Worm (Caenorhabditis elegans) whole organism, L1 larva: ENCODE results near the gene F16B4.5.

Source experiments
- C04F5.9 ChIP-seq: sonication (generic microtip); optimal IDR thresholded peaks from 2 replicates; lab custom pipeline; 2016; ENCODE audit warnings: missing genetic modification characterization, missing compliant biosample characterization
- C16A3.4 ChIP-seq: fragments of 150-350 bp; optimal IDR thresholded peaks from 2 replicates; lab custom pipeline; 2014; ENCODE audit warnings: missing biosample characterization, missing genetic modification characterization
- F16B12.6 ChIP-seq: fragments of 150-350 bp; optimal IDR thresholded peaks from 2 replicates; lab custom pipeline; 2014; ENCODE audit warnings: missing biosample characterization, missing genetic modification characterization
- Y116A8C.19 ChIP-seq: sonication (generic microtip); optimal IDR thresholded peaks from 2 replicates; lab custom pipeline; 2016; ENCODE audit warnings: missing compliant biosample characterization, missing genetic modification characterization, borderline replicate concordance
- aha-1 ChIP-seq: fragments of 150-350 bp; optimal IDR thresholded peaks from 2 replicates; lab custom pipeline; 2014; ENCODE audit warnings: missing biosample characterization, missing genetic modification characterization
- aly-2 ChIP-seq: fragments of 150-350 bp; optimal IDR thresholded peaks from 2 replicates; lab custom pipeline; 2014; ENCODE audit warnings: missing biosample characterization, missing genetic modification characterization
- ama-1 ChIP-seq: fragments of 150-350 bp; optimal IDR thresholded peaks from 2 replicates; lab custom pipeline; 2014
- blmp-1 ChIP-seq: fragments of 150-350 bp; optimal IDR thresholded peaks from 2 replicates; lab custom pipeline; 2014; ENCODE audit warnings: missing biosample characterization, missing genetic modification characterization
- ceh-8 ChIP-seq: fragments of 200-800 bp; sonication (Bioruptor generic); optimal IDR thresholded peaks from 2 replicates; lab custom pipeline; 2018; ENCODE audit warnings: mild to moderate bottlenecking, missing genetic modification characterization, moderate library complexity, missing compliant biosample characterization
- ceh-90 ChIP-seq: sonication (generic microtip); optimal IDR thresholded peaks from 2 replicates; lab custom pipeline; 2016; ENCODE audit warnings: missing genetic modification characterization, missing compliant biosample characterization
- ces-1 ChIP-seq: fragments of 150-350 bp; optimal IDR thresholded peaks from 2 replicates; lab custom pipeline; 2014; ENCODE audit warnings: missing biosample characterization, missing genetic modification reagents, missing genetic modification characterization
- dpl-1 ChIP-seq, 3 experiments: fragments of 150-350 bp in 2 of 3; sonication (generic microtip) in 1 of 3; optimal IDR thresholded peaks; 2 replicates each; lab custom pipeline; 2014 to 2017; ENCODE audit warnings: missing biosample characterization in 3 of 3, missing genetic modification characterization in 3 of 3, missing genetic modification reagents in 3 of 3
- efl-1 ChIP-seq, 4 experiments: fragments of 150-350 bp; optimal IDR thresholded peaks in 3 of 4; peaks in 1 of 4; 1 replicate in 1 of 4; 2 replicates in 3 of 4; lab custom pipeline; 2014; ENCODE audit warnings: missing biosample characterization in 2 of 4, missing genetic modification characterization in 2 of 4, missing genetic modification reagents in 2 of 4
- egl-27 ChIP-seq, 2 experiments: fragments of 150-350 bp in 1 of 2; sonication (generic microtip); optimal IDR thresholded peaks; 3 replicates each; lab custom pipeline; 2017 to 2018; ENCODE audit warnings: missing biosample characterization in 2 of 2, missing genetic modification characterization in 2 of 2, missing genetic modification reagents in 2 of 2
- elt-3 ChIP-seq, 6 experiments: fragments of 150-350 bp in 1 of 6; sonication (generic microtip); optimal IDR thresholded peaks; 2 replicates each; lab custom pipeline; 2017 to 2018; ENCODE audit warnings: missing biosample characterization in 6 of 6, missing genetic modification characterization in 6 of 6, inconsistent platforms in 1 of 6
- ets-5 ChIP-seq: fragments of 200-800 bp; sonication (Bioruptor generic); IDR thresholded peaks from 2 replicates; pipeline ENCODE4 v1.3.6; 2022; ENCODE audit warnings: missing genetic modification characterization, missing compliant biosample characterization
- fkh-4 ChIP-seq: sonication (generic microtip); optimal IDR thresholded peaks from 2 replicates; lab custom pipeline; 2016; ENCODE audit warnings: missing compliant biosample characterization, missing genetic modification characterization, borderline replicate concordance
- fos-1 ChIP-seq: fragments of 150-350 bp; optimal IDR thresholded peaks from 2 replicates; lab custom pipeline; 2014; ENCODE audit warnings: missing biosample characterization, missing genetic modification characterization
- grh-1 ChIP-seq: fragments of 200-800 bp; sonication (Bioruptor generic); IDR thresholded peaks from 2 replicates; pipeline ENCODE4 v1.3.6; 2022; ENCODE audit warnings: missing genetic modification reagents, missing genetic modification characterization, missing compliant biosample characterization
- hlh-17 ChIP-seq: fragments of 200-800 bp; sonication (Bioruptor generic); optimal IDR thresholded peaks from 2 replicates; lab custom pipeline; 2018; ENCODE audit warnings: missing genetic modification characterization, mild to moderate bottlenecking, missing compliant biosample characterization, moderate library complexity, borderline replicate concordance
- hpl-2 ChIP-seq: fragments of 150-350 bp; optimal IDR thresholded peaks from 2 replicates; lab custom pipeline; 2014; ENCODE audit warnings: missing biosample characterization, missing genetic modification reagents, missing genetic modification characterization
- lin-14 ChIP-seq: fragments of 200-800 bp; sonication (Bioruptor generic); optimal IDR thresholded peaks from 2 replicates; lab custom pipeline; 2018; ENCODE audit warnings: mild to moderate bottlenecking, missing genetic modification characterization, moderate library complexity, missing compliant biosample characterization
- lin-15B ChIP-seq: fragments of 150-350 bp; sonication (generic microtip); optimal IDR thresholded peaks from 3 replicates; lab custom pipeline; 2014; ENCODE audit warnings: missing biosample characterization, missing genetic modification characterization
- lir-3 ChIP-seq: sonication (generic microtip); optimal IDR thresholded peaks from 2 replicates; lab custom pipeline; 2016; ENCODE audit warnings: mild to moderate bottlenecking, missing genetic modification characterization, moderate library complexity, missing compliant biosample characterization; ENCODE audit not compliant: poor library complexity
- lsy-2 ChIP-seq, 2 experiments: fragments of 150-350 bp; optimal IDR thresholded peaks; 2 replicates each; lab custom pipeline; 2014; ENCODE audit warnings: missing biosample characterization in 2 of 2, missing genetic modification characterization in 2 of 2
- mep-1 ChIP-seq: fragments of 150-350 bp; optimal IDR thresholded peaks from 2 replicates; lab custom pipeline; 2014; ENCODE audit warnings: missing biosample characterization, missing genetic modification characterization
- nhr-11 ChIP-seq: fragments of 150-350 bp; optimal IDR thresholded peaks from 2 replicates; lab custom pipeline; 2014; ENCODE audit warnings: missing biosample characterization, missing genetic modification characterization
- nhr-12 ChIP-seq: sonication (generic microtip); optimal IDR thresholded peaks from 2 replicates; lab custom pipeline; 2017; ENCODE audit warnings: missing biosample characterization, missing genetic modification characterization
- nhr-19 ChIP-seq: fragments of 200-800 bp; sonication (Bioruptor generic); conservative IDR thresholded peaks from 2 replicates; pipeline ENCODE4 v1.3.6; 2022; ENCODE audit warnings: missing genetic modification characterization, missing compliant biosample characterization
- nhr-20 ChIP-seq: sonication (generic microtip); optimal IDR thresholded peaks from 2 replicates; lab custom pipeline; 2016; ENCODE audit warnings: mild to moderate bottlenecking, missing genetic modification characterization, missing compliant biosample characterization
- nhr-28 ChIP-seq: fragments of 150-350 bp; optimal IDR thresholded peaks from 2 replicates; lab custom pipeline; 2014; ENCODE audit warnings: missing biosample characterization, missing genetic modification characterization
- nhr-47 ChIP-seq: sonication (generic microtip); optimal IDR thresholded peaks from 2 replicates; lab custom pipeline; 2016; ENCODE audit warnings: mild to moderate bottlenecking, missing genetic modification characterization, moderate library complexity, missing compliant biosample characterization
- nhr-76 ChIP-seq: sonication (generic microtip); optimal IDR thresholded peaks from 2 replicates; lab custom pipeline; 2017; ENCODE audit warnings: missing biosample characterization, missing genetic modification characterization
- nhr-77 ChIP-seq: fragments of 150-350 bp; optimal IDR thresholded peaks from 2 replicates; lab custom pipeline; 2014; ENCODE audit warnings: missing biosample characterization, missing genetic modification characterization
- nhr-84 ChIP-seq: sonication (generic microtip); optimal IDR thresholded peaks from 2 replicates; lab custom pipeline; 2017; ENCODE audit warnings: missing biosample characterization, missing genetic modification characterization
- pax-3 ChIP-seq: fragments of 200-800 bp; sonication (Bioruptor generic); optimal IDR thresholded peaks from 2 replicates; lab custom pipeline; 2018; ENCODE audit warnings: mild to moderate bottlenecking, missing genetic modification characterization, moderate library complexity, missing compliant biosample characterization
- skn-1 ChIP-seq: fragments of 150-350 bp; optimal IDR thresholded peaks from 2 replicates; lab custom pipeline; 2014; ENCODE audit warnings: missing biosample characterization, missing genetic modification characterization
- snpc-4 ChIP-seq: fragments of 150-350 bp; optimal IDR thresholded peaks from 2 replicates; lab custom pipeline; 2014; ENCODE audit warnings: missing biosample characterization, missing genetic modification characterization
- snu-23 ChIP-seq: sonication (generic microtip); optimal IDR thresholded peaks from 2 replicates; lab custom pipeline; 2016; ENCODE audit warnings: missing genetic modification characterization, missing compliant biosample characterization
- sptf-1 ChIP-seq: fragments of 150-350 bp; optimal IDR thresholded peaks from 2 replicates; lab custom pipeline; 2014; ENCODE audit warnings: missing biosample characterization, missing genetic modification characterization
- swsn-7 ChIP-seq: sonication (generic microtip); optimal IDR thresholded peaks from 2 replicates; lab custom pipeline; 2016; ENCODE audit warnings: missing genetic modification characterization, missing compliant biosample characterization
- tlp-1 ChIP-seq: fragments of 150-350 bp; optimal IDR thresholded peaks from 2 replicates; lab custom pipeline; 2014; ENCODE audit warnings: missing biosample characterization, missing genetic modification characterization
- unc-98 ChIP-seq: fragments of 200-800 bp; sonication (Bioruptor generic); IDR thresholded peaks from 2 replicates; pipeline ENCODE4 v1.3.6; 2022; ENCODE audit warnings: missing genetic modification characterization, missing compliant biosample characterization
- vab-15 ChIP-seq: sonication (generic microtip); optimal IDR thresholded peaks from 2 replicates; lab custom pipeline; 2017; ENCODE audit warnings: missing genotype, mild to moderate bottlenecking, missing genetic modification characterization, missing compliant biosample characterization
- zip-4 ChIP-seq: fragments of 200-800 bp; sonication (Bioruptor generic); optimal IDR thresholded peaks from 2 replicates; lab custom pipeline; 2018; ENCODE audit warnings: mild to moderate bottlenecking, missing genetic modification characterization, moderate library complexity, missing compliant biosample characterization
- ztf-11 ChIP-seq, 2 experiments: sonication (generic microtip); optimal IDR thresholded peaks; 2 replicates each; lab custom pipeline; 2016 to 2017; ENCODE audit warnings: missing genetic modification characterization in 2 of 2, missing biosample characterization in 1 of 2, missing compliant biosample characterization in 1 of 2
- ztf-4 ChIP-seq: fragments of 150-350 bp; optimal IDR thresholded peaks from 2 replicates; lab custom pipeline; 2014; ENCODE audit warnings: missing biosample characterization, missing genetic modification characterization

F16B4.5 gene

DNA sequence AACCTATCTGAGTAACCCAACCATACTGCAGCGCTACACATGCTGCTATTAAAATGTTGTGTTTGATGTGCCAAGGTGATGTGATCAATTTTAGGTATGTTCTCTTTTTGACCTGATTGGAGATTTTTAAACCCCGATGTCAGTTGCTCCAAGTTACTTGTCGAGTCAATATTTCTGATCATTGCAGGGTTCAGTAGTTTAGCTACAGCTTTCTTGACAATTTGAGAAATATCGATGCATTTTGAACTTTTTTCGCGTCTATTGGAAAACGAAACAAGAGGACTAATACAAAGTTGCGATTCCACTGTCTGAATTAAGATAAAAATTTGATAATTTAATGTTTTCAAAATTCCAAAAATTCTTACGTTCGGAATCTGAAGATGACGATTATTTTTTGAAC is 35.2 kb downstream of the F16B4.5 start:
- TF ChIP-seq nhr-77 (tag; lab: Kevin White, UChicago) = no peak
- TF ChIP-seq pax-3 (tag; lab: Kevin White, UChicago) = no peak
- no peak for TF ChIP-seq C16A3.4 (tag; lab: Kevin White, UChicago)
- no peak for TF ChIP-seq snpc-4 (tag; lab: Kevin White, UChicago)
- no peak for TF ChIP-seq ces-1
- no peak for TF ChIP-seq F16B12.6 (tag; lab: Kevin White, UChicago)
- no peak for TF ChIP-seq Y116A8C.19 (tag; lab: Kevin White, UChicago)
- TF ChIP-seq nhr-84 (tag; lab: Kevin White, UChicago) = no peak
- no peak for TF ChIP-seq ceh-8 (GFP tag; lab: Kevin White, UChicago)
- TF ChIP-seq fkh-4 = no peak
- TF ChIP-seq hlh-17 = no peak
- TF ChIP-seq ztf-4 (tag; lab: Kevin White, UChicago) = no peak
- no peak for TF ChIP-seq nhr-28 (tag; lab: Kevin White, UChicago)
- TF ChIP-seq lin-15B (tag; lab: Kevin White, UChicago) = no peak
- TF ChIP-seq elt-3 (tag; optimal IDR thresholded peaks at IDR 0.05; lab: Kevin White, UChicago) = no peak
- TF ChIP-seq hpl-2 (GFP tag; lab: Kevin White, UChicago) = no peak
- TF ChIP-seq nhr-47 (tag; lab: Kevin White, UChicago) = no peak
- TF ChIP-seq efl-1 (optimal IDR thresholded peaks at IDR 0.05; lab: Kevin White, UChicago) = no peak
- TF ChIP-seq efl-1 (GFP tag; optimal IDR thresholded peaks at IDR 0.05 in 1 of 2; lab: Kevin White, UChicago) = no peak
- TF ChIP-seq aly-2 (tag; lab: Kevin White, UChicago) = no peak
- no peak for TF ChIP-seq snu-23
- TF ChIP-seq, all 84 proteins: peak for 0

DNA sequence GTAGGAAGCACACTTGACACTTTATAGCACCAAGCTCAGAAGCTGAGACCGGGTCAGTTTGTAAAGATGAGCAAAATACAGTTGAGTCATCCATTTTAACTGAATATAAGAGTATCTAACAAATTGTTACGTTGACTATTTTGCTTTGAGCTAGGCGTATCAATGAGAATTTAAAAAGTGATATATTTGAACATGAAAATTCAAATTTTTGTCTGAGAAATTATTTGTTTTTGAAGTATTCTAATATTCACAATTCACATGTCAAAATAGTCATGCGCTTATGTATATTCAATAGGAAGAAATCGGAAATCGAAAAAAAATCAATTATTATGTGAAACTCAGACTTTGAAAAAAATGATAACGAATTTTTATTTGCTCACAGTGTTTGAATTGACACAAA is 36.1 kb downstream of the F16B4.5 start, which contains the start of gene nhr-110:
TSS of gene nhr-110 (minus strand) at position 101 of the 400 bp plus-strand sequence.
- no peak for TF ChIP-seq ces-1
- no peak for TF ChIP-seq nhr-47 (tag; lab: Kevin White, UChicago)
- no peak for TF ChIP-seq pax-3 (tag; lab: Kevin White, UChicago)
- TF ChIP-seq, all 84 proteins: peak for 0

DNA sequence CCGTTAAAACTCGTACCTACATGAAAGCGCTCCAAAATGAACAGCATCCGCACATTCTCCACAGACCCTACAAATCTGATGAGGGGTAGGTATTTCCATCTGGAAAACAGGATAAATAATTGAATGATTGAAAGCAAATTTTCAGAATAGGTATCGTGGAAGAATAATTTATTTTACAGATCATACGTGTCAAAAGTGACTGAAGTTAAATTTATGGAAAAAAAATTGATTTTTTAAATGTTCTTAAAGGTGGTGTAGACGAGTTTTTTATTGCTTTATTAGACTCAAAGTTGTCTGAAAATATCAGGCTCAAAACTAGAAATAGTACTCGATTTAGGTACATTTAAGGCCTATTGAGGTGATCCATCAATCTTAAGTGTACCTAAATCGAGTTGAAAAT is 38.5 kb downstream of the F16B4.5 start, which contains the start of gene nhr-237:
TSS of gene nhr-237 (minus strand) at position 101 of the 400 bp plus-strand sequence.
- TF ChIP-seq ceh-90 = no peak
- TF ChIP-seq lir-3 (tag; lab: Kevin White, UChicago) = no peak
- TF ChIP-seq nhr-47 (tag; lab: Kevin White, UChicago) = no peak
- no peak for TF ChIP-seq nhr-20 (tag; lab: Kevin White, UChicago)
- no peak for TF ChIP-seq sptf-1 (tag; lab: Kevin White, UChicago)
- no peak for TF ChIP-seq dpl-1 (GFP tag; optimal IDR thresholded peaks at IDR 0.05; lab: Kevin White, UChicago)
- no peak for TF ChIP-seq C04F5.9 (tag; lab: Kevin White, UChicago)
- no peak for TF ChIP-seq swsn-7 (tag; lab: Kevin White, UChicago)
- TF ChIP-seq tlp-1 = no peak
- TF ChIP-seq ets-5 (GFP tag; lab: Robert Waterston, UW) = no peak
- no peak for TF ChIP-seq ztf-11 (tag; optimal IDR thresholded peaks at IDR 0.05; lab: Kevin White, UChicago)
- TF ChIP-seq nhr-76 (tag; lab: Kevin White, UChicago) = no peak
- TF ChIP-seq snu-23 = no peak
- TF ChIP-seq nhr-77 (tag; lab: Kevin White, UChicago) = no peak
- TF ChIP-seq nhr-84 (tag; lab: Kevin White, UChicago) = no peak
- TF ChIP-seq skn-1 = no peak

DNA sequence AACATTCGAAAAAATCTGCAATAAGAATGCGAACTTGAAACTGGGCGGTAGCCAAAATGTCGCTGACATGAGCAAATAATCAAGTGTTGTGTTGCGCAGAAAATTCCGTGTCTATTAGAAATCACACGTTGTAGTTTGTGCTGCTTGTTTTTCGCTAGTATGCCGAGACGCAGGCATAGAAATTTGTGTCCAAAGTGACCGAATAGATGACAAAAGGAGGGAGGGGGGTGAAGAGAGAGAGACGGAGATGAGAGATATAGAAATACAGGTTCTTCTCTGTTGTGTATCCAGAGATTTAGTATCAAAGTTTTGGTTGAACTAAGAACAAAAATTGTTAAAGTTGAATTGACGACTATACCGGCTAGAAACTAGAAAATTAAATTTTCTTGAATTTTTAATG is 39.0 kb downstream of the F16B4.5 start:
- TF ChIP-seq nhr-12 (tag; lab: Kevin White, UChicago) (no peak), ceh-8 (GFP tag; lab: Kevin White, UChicago) (no peak), ama-1 (no peak), lin-14 (GFP tag; lab: Kevin White, UChicago) (peak; percentile 95), unc-98 (GFP tag; lab: Robert Waterston, UW) (no peak), blmp-1 (tag; lab: Kevin White, UChicago) (peak; percentile 65), lsy-2 (tag; optimal IDR thresholded peaks at IDR 0.05; lab: Kevin White, UChicago) (peak in 1 of 2 experiments; percentile 25), fos-1 (tag; lab: Kevin White, UChicago) (no peak), ztf-11 (tag; optimal IDR thresholded peaks at IDR 0.05; lab: Kevin White, UChicago) (no peak), nhr-11 (peak; percentile 3), nhr-19 (GFP tag; lab: Robert Waterston, UW) (peak; percentile 21; the same call in 1 of the 2 replicates), mep-1 (tag; lab: Kevin White, UChicago) (peak; percentile 27), egl-27 (tag; optimal IDR thresholded peaks at IDR 0.05; lab: Kevin White, UChicago) (no peak), grh-1 (no peak), aha-1 (tag; lab: Kevin White, UChicago) (no peak), vab-15 (no peak), zip-4 (GFP tag; lab: Kevin White, UChicago) (no peak), lin-15B (tag; lab: Kevin White, UChicago) (no peak), C04F5.9 (tag; lab: Kevin White, UChicago) (no peak), nhr-20 (tag; lab: Kevin White, UChicago) (peak; percentile 83), Y116A8C.19 (tag; lab: Kevin White, UChicago) (no peak)
